Fruit fly (Drosophila melanogaster): Measurements from ENCODE around the gene CG17129.

dm6 chr3L:647529-647928 is 32.6 kb downstream of the CG17129 start:
- TF ChIP-seq sv (GFP tag; optimal IDR thresholded peaks at IDR 0.05) (no peak), Myc (optimal IDR thresholded peaks at IDR 0.05) (no peak), h (GFP tag; optimal IDR thresholded peaks at IDR 0.05) (no peak), usp (GFP tag; optimal IDR thresholded peaks at IDR 0.05) (no peak), Abd-B (GFP tag; optimal IDR thresholded peaks at IDR 0.05) (no peak), fru (GFP tag; optimal IDR thresholded peaks at IDR 0.05) (no peak), Dfd (GFP tag; optimal IDR thresholded peaks at IDR 0.05) (no peak), dsf (GFP tag; optimal IDR thresholded peaks at IDR 0.05; ENCODE audit: borderline replicate concordance) (no peak)
